Worm (Caenorhabditis elegans): ENCODE data around the gene F28H7.2.

Gene F28H7.2

ce11 chrV:10721304-10721703 lies 26.4 kb upstream of the F28H7.2 start:
- TF ChIP-seq tbx-2 (tag; optimal IDR thresholded peaks at IDR 0.05) (peak; percentile 33), lin-14 (GFP tag; optimal IDR thresholded peaks at IDR 0.05) (peak; percentile 63), lsy-2 (tag; optimal IDR thresholded peaks at IDR 0.05) (peak in 1 of 2 experiments; percentile 1), unc-30 (tag; optimal IDR thresholded peaks at IDR 0.05) (no peak), unc-130 (tag; optimal IDR thresholded peaks at IDR 0.05) (no peak)

- TF ChIP-seq mdl-1 (tag; optimal IDR thresholded peaks at IDR 0.05), result peak in 1 of 2 experiments; percentile 19
- no peak for TF ChIP-seq lin-35 (GFP tag; optimal IDR thresholded peaks at IDR 0.05)
- peak in 1 of 6 experiments; percentile 12 for TF ChIP-seq elt-3 (tag; optimal IDR thresholded peaks at IDR 0.05)
- TF ChIP-seq aha-1 (tag; optimal IDR thresholded peaks at IDR 0.05), result no peak
- no peak for TF ChIP-seq hpl-2 (GFP tag; optimal IDR thresholded peaks at IDR 0.05)
- TF ChIP-seq rnt-1 (tag; optimal IDR thresholded peaks at IDR 0.05), result peak; percentile 51
- TF ChIP-seq lin-14 (GFP tag; optimal IDR thresholded peaks at IDR 0.05), result peak; percentile 81
- peak in 1 of 3 experiments; percentile 3 for TF ChIP-seq ceh-82 (tag; optimal IDR thresholded peaks at IDR 0.05)
- TF ChIP-seq blmp-1 (tag; optimal IDR thresholded peaks at IDR 0.05), result peak; percentile 99
- TF ChIP-seq pag-3 (tag; optimal IDR thresholded peaks at IDR 0.05; ENCODE audit: borderline replicate concordance, insufficient read depth), result peak; percentile 48
- no peak for TF ChIP-seq C34B4.2 (tag; optimal IDR thresholded peaks at IDR 0.05)
- TF ChIP-seq snu-23 (GFP tag; optimal IDR thresholded peaks at IDR 0.05), result peak; percentile 20
- no peak for TF ChIP-seq zip-4 (GFP tag; optimal IDR thresholded peaks at IDR 0.05)
- peak in 1 of 2 experiments; percentile 37 for TF ChIP-seq lsy-2 (tag; optimal IDR thresholded peaks at IDR 0.05)
- TF ChIP-seq mep-1 (tag; optimal IDR thresholded peaks at IDR 0.05), result peak; percentile 39
Measured at ce11 chrV:10721912-10722426, 25.7 kb upstream of the F28H7.2 start.

- TF ChIP-seq unc-130 (tag; optimal IDR thresholded peaks at IDR 0.05) (peak; percentile 31), ceh-88 (GFP tag; IDR thresholded peaks at IDR 0.05) (no peak), nhr-20 (tag; optimal IDR thresholded peaks at IDR 0.05) (peak; percentile 56), C16A3.4 (tag; optimal IDR thresholded peaks at IDR 0.05) (no peak), xbp-1 (tag; optimal IDR thresholded peaks at IDR 0.05) (no peak), unc-86 (tag; optimal IDR thresholded peaks at IDR 0.05) (no peak), snu-23 (GFP tag; optimal IDR thresholded peaks at IDR 0.05) (peak; percentile 17), unc-30 (tag; optimal IDR thresholded peaks at IDR 0.05) (no peak), zag-1 (tag; optimal IDR thresholded peaks at IDR 0.05) (no peak), lin-35 (GFP tag; optimal IDR thresholded peaks at IDR 0.05) (peak in 1 of 2 experiments; percentile 77), mdl-1 (tag; optimal IDR thresholded peaks at IDR 0.05) (peak in 1 of 2 experiments; percentile 62), dpl-1 (GFP tag; optimal IDR thresholded peaks at IDR 0.05) (peak in 1 of 3 experiments; percentile 23), ztf-4 (tag; optimal IDR thresholded peaks at IDR 0.05) (peak; percentile 43), blmp-1 (tag; optimal IDR thresholded peaks at IDR 0.05) (peak; percentile 63), tbx-2 (tag; optimal IDR thresholded peaks at IDR 0.05) (peak; percentile 13), egl-13 (tag; optimal IDR thresholded peaks at IDR 0.05) (no peak), efl-1 (optimal IDR thresholded peaks at IDR 0.05) (no peak), efl-1 (GFP tag; optimal IDR thresholded peaks at IDR 0.05 in 1 of 2) (peak in 1 of 2 experiments; percentile 91), sox-4 (tag; optimal IDR thresholded peaks at IDR 0.05) (no peak), elt-3 (tag; optimal IDR thresholded peaks at IDR 0.05) (peak in 1 of 6 experiments; percentile 47), skn-1 (tag; optimal IDR thresholded peaks at IDR 0.05) (no peak), nhr-85 (tag) (peak; percentile 86), nhr-71 (tag; optimal IDR thresholded peaks at IDR 0.05) (peak; percentile 44)
Measured at ce11 chrV:10722595-10722994, 25.1 kb upstream of the F28H7.2 start.

- no peak for TF ChIP-seq aha-1 (tag; optimal IDR thresholded peaks at IDR 0.05)
- TF ChIP-seq unc-86 (tag; optimal IDR thresholded peaks at IDR 0.05), result peak; percentile 25
- no peak for TF ChIP-seq F16B12.6 (tag; optimal IDR thresholded peaks at IDR 0.05)
- no peak for TF ChIP-seq nhr-12 (tag; optimal IDR thresholded peaks at IDR 0.05)
- no peak for TF ChIP-seq lin-39 (tag; optimal IDR thresholded peaks at IDR 0.05)
- TF ChIP-seq mdl-1 (tag; optimal IDR thresholded peaks at IDR 0.05), result peak in 1 of 2 experiments; percentile 58
- no peak for TF ChIP-seq C34B4.2 (tag; optimal IDR thresholded peaks at IDR 0.05)
- peak; percentile 46 for TF ChIP-seq blmp-1 (tag; optimal IDR thresholded peaks at IDR 0.05)
- no peak for TF ChIP-seq nhr-90 (tag; optimal IDR thresholded peaks at IDR 0.05; ENCODE audit: poor library complexity)
- TF ChIP-seq hlh-17 (GFP tag; optimal IDR thresholded peaks at IDR 0.05; ENCODE audit: borderline replicate concordance), result no peak
- TF ChIP-seq nhr-84 (tag; optimal IDR thresholded peaks at IDR 0.05), result no peak
- no peak for TF ChIP-seq zip-4 (GFP tag; optimal IDR thresholded peaks at IDR 0.05)
- TF ChIP-seq dpl-1 (GFP tag; optimal IDR thresholded peaks at IDR 0.05), result no peak
- TF ChIP-seq rnt-1 (tag; optimal IDR thresholded peaks at IDR 0.05), result no peak
- no peak for TF ChIP-seq ceh-8 (GFP tag; optimal IDR thresholded peaks at IDR 0.05)
- TF ChIP-seq isw-1 (GFP tag; IDR thresholded peaks at IDR 0.05), result no peak
- TF ChIP-seq mef-2 (tag; optimal IDR thresholded peaks at IDR 0.05), result no peak
- TF ChIP-seq grh-1 (GFP tag; IDR thresholded peaks at IDR 0.05), result no peak
- TF ChIP-seq nhr-28 (tag; optimal IDR thresholded peaks at IDR 0.05), result no peak
- no peak for TF ChIP-seq ceh-63 (GFP tag; optimal IDR thresholded peaks at IDR 0.05)
- no peak for TF ChIP-seq unc-30 (tag; optimal IDR thresholded peaks at IDR 0.05)
- no peak for TF ChIP-seq pqm-1 (tag; optimal IDR thresholded peaks at IDR 0.05)
Measured at ce11 chrV:10723181-10723580, 24.5 kb upstream of the F28H7.2 start.
